Fruit fly (Drosophila melanogaster): ENCODE data around the gene CG3407.
A peak's percentile ranks its signal among the peaks of the same experiment; 100 is the strongest.

CG3407 gene

DNA sequence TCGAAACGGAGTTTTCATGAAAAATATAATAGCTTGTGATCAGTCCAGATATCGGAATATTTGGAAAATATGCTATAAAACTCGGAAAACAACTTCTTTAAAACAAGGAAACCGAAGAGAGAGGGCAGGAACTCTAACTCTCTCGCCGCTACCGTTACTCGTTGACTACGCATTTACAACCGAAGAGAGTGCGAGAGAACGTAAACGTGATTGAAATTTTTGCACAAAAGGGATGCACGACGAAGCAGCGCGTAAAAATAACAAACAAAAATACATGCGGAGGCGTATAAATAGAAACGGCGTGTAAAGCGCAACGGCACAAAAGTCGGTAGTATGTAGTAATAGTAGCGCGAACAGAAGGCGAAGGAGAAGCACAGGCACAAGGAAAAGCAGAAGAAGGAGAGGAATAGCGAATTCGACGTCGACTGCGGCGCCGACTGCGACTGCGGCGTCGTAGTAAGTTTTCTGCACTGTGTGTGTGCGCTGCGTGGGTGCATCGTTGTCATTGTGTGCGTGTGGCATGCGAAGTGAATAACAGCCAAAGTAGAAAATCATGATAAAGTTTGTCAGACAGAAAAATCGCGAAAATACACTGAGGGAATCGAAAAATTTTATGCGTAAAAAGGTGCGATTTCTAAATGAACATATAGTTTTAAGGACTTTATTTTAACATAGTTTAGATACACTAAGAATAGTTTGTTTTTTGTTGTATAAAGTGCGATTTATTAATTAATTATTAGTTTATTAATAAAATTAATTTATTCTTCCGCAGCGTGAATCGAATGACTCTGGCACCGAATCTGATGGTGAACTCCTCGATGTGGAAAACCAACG lies 6.8 kb downstream of the CG3407 start (continued):
- TF ChIP-seq exex (tag; optimal IDR thresholded peaks at IDR 0.05) (no peak), pum (GFP tag; optimal IDR thresholded peaks at IDR 0.05) (no peak), CG13775 (GFP tag; optimal IDR thresholded peaks at IDR 0.05) (no peak), CG13894 (tag; optimal IDR thresholded peaks at IDR 0.05) (no peak), abd-A (tag; optimal IDR thresholded peaks at IDR 0.05) (no peak), CG12155 (GFP tag; optimal IDR thresholded peaks at IDR 0.05) (peak; percentile 1), Ets65A (GFP tag) (no peak), Med (GFP tag) (peak; percentile 57), pros (GFP tag; optimal IDR thresholded peaks at IDR 0.05) (peak; percentile 44), cg (GFP tag; optimal IDR thresholded peaks at IDR 0.05) (peak; percentile 40), CG7357 (GFP tag; IDR thresholded peaks at IDR 0.05) (no peak), ci (GFP tag; IDR thresholded peaks at IDR 0.05) (peak; percentile 51; the same call in 2 of the 3 replicates), nerfin-1 (tag; optimal IDR thresholded peaks at IDR 0.05) (peak; percentile 94), Adf1 (GFP tag; IDR thresholded peaks at IDR 0.05) (peak; percentile 83), MESR4 (GFP tag; optimal IDR thresholded peaks at IDR 0.05) (no peak), dan (GFP tag; IDR thresholded peaks at IDR 0.05) (no peak), tll (GFP tag; optimal IDR thresholded peaks at IDR 0.05) (peak in 1 of 2 experiments; percentile 0), CG1647 (GFP tag; optimal IDR thresholded peaks at IDR 0.05) (no peak), CG16779 (GFP tag; IDR thresholded peaks at IDR 0.05) (no peak), hb (GFP tag; IDR thresholded peaks at IDR 0.05; ENCODE audit: partially characterized antibody) (no peak), Lhr (GFP tag; optimal IDR thresholded peaks at IDR 0.05) (no peak), Dad (GFP tag; optimal IDR thresholded peaks at IDR 0.05) (no peak), CG17328 (GFP tag; IDR thresholded peaks at IDR 0.05) (no peak), CG2120 (GFP tag; optimal IDR thresholded peaks at IDR 0.05) (no peak), D (optimal IDR thresholded peaks at IDR 0.05) (peak; percentile 43), D (GFP tag; optimal IDR thresholded peaks at IDR 0.05) (no peak)

DNA sequence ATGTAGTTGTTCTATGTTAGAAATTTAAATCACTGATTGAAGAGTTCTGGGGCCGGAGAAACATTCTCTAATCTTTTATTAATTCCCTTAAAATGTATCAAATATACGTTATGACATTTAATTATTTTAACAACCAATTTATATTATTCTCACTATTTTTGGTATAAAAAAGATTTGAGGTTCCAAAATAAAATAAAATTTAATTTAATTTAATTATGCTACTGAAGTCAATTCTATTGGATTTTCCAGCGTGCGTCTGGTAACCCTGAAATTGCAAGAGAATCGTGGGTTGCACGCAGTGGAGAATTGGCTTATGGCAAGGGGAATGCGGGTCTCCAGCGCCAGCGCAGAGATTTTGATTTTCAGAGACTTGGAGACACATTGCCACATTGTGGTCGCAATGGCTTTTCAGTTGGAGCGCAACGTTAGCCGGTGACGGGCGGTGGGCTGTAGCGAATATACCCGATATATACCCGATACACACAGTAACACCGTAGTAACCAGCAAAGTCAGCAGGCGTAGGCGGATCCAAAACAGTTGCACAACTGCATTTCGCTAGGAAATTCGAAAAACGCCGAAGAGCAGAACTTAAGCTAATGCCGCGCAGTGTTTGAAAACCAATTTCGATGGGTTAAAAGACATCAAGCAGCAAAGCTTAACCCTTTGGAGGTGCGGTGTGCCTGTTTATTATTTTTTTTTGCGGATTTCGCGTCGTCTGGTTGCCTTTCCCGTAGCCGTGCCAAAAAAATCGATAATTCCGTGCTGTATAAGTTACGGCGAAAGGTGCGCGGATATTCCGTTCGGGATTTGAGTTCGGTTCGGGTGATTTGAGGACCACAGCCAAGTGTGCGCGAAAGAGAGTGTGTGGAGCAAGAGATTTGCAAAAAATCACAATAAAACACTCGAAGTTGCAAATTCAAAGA lies 7.7 kb downstream of the CG3407 start:
- TF ChIP-seq Hr51 (GFP tag; optimal IDR thresholded peaks at IDR 0.05) (peak in 1 of 2 experiments; percentile 42), NfI (GFP tag; optimal IDR thresholded peaks at IDR 0.05) (peak; percentile 2), H15 (GFP tag; IDR thresholded peaks at IDR 0.05) (peak; percentile 29; the same call in 1 of the 3 replicates), zen (tag; optimal IDR thresholded peaks at IDR 0.05) (no peak), dmrt99B (tag; optimal IDR thresholded peaks at IDR 0.05) (peak; percentile 46), nmo (GFP tag; optimal IDR thresholded peaks at IDR 0.05) (peak; percentile 72), Gug (GFP tag; IDR thresholded peaks at IDR 0.05) (peak; percentile 7; the same call in 1 of the 4 replicates), CG33213 (GFP tag; optimal IDR thresholded peaks at IDR 0.05) (no peak), CG17802 (tag; optimal IDR thresholded peaks at IDR 0.05) (peak; percentile 13), CG11695 (GFP tag; IDR thresholded peaks at IDR 0.05) (0 out of 3 replicates have a peak, but pooled peaks have one; percentile 17), nerfin-1 (tag; optimal IDR thresholded peaks at IDR 0.05) (peak; percentile 3), Hey (tag; optimal IDR thresholded peaks at IDR 0.05) (no peak), chinmo (GFP tag; IDR thresholded peaks at IDR 0.05; ENCODE audit: partially characterized antibody) (0 out of 4 replicates have a peak, but pooled peaks have one; percentile 60), Adf1 (GFP tag; IDR thresholded peaks at IDR 0.05) (peak; percentile 24; the same call in 1 of the 2 replicates), gem (tag; optimal IDR thresholded peaks at IDR 0.05) (peak; percentile 68), p53 (GFP tag; optimal IDR thresholded peaks at IDR 0.05) (no peak), CG6654 (GFP tag; optimal IDR thresholded peaks at IDR 0.05) (no peak), phol (tag; optimal IDR thresholded peaks at IDR 0.05) (peak; percentile 68), Dbx (GFP tag; IDR thresholded peaks at IDR 0.05) (0 out of 3 replicates have a peak, but pooled peaks have one; percentile 11), CG17328 (GFP tag; IDR thresholded peaks at IDR 0.05) (no peak), repo (GFP tag; optimal IDR thresholded peaks at IDR 0.05) (no peak), Max (GFP tag; optimal IDR thresholded peaks at IDR 0.05) (peak; percentile 4), Med (GFP tag) (peak; percentile 63), CHES-1-like (GFP tag; optimal IDR thresholded peaks at IDR 0.05) (no peak)

All from whole organism, embryonic.